Worm (Caenorhabditis elegans) whole organism, mixed stage, embryonic: ENCODE measurements around the gene ddn-1.

ENCODE experiments used
- elt-3 ChIP-seq: fragments of 150-350 bp; optimal IDR thresholded peaks from 2 replicates; lab custom pipeline; 2014; ENCODE audit warnings: missing biosample characterization, missing genetic modification characterization
- mep-1 ChIP-seq: fragments of 150-350 bp; optimal IDR thresholded peaks from 2 replicates; lab custom pipeline; 2017; ENCODE audit warnings: missing biosample characterization, missing genetic modification reagents, missing genetic modification characterization, inconsistent platforms
- nhr-237 ChIP-seq: fragments of 150-350 bp; optimal IDR thresholded peaks from 2 replicates; lab custom pipeline; 2014; ENCODE audit warnings: missing biosample characterization, missing genetic modification characterization

DNA sequence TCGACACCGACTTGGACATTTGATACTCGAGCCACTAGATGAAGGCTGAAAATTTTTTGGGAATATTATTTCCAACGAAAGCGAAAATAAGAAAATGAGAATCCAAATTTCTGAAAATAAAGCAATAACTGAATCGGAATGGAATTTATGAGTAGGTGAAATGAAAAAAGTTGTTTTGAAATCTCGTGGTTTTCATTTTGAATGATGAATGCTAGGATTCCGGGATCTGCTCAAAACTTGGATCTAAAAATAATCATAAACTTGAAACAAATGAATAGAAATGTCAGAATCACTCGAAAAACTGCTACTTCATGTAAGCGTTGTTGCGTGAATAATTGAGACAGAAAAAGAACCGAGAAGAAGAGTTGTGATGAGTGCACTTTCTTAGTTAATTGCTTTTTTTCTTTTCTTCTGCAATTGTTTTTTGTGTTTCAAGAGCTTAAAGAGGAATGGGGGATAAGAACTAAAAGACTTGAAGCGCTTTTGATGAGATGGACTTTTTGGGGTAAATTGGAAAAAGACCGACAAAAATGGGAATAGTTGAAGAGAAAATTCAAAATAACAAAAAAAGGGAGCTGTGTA, 40.8 kb upstream of the ddn-1 start, which contains the start of gene magu-2:
- TF ChIP-seq mep-1 (tag; lab: Kevin White, UChicago) (no peak), elt-3 (tag; lab: Kevin White, UChicago) (no peak), nhr-237 (tag; lab: Kevin White, UChicago) (no peak)
